Fruit fly (Drosophila melanogaster) whole organism, embryonic: ENCODE data around the gene HIP-R.

Experiments
- Atf3 ChIP-seq: fragments of 200-800 bp; sonication (Bioruptor generic); optimal IDR thresholded peaks from 3 replicates; lab custom pipeline; 2016; ENCODE audit warnings: missing biosample characterization, missing genetic modification characterization
- CG11085 ChIP-seq: fragments of 200-800 bp; sonication (Bioruptor generic); IDR thresholded peaks from 2 replicates; pipeline ENCODE4 v1.3.6; 2022; ENCODE audit warnings: missing biosample characterization, missing genetic modification characterization
- CG12659 ChIP-seq: fragments of 200-800 bp; sonication (Bioruptor generic); optimal IDR thresholded peaks from 3 replicates; lab custom pipeline; 2017; ENCODE audit warnings: mild to moderate bottlenecking, missing biosample characterization, missing genetic modification reagents, missing genetic modification characterization
- CG12942 ChIP-seq: fragments of 200-800 bp; sonication (Bioruptor generic); optimal IDR thresholded peaks from 3 replicates; lab custom pipeline; 2016; ENCODE audit warnings: missing biosample characterization, missing genetic modification characterization
- CG14050 ChIP-seq: fragments of 200-800 bp; sonication (Bioruptor generic); IDR thresholded peaks from 3 replicates; pipeline ENCODE4 v1.3.6; 2022; ENCODE audit warnings: missing biosample characterization, missing genetic modification characterization
- CG15073 ChIP-seq: fragments of 200-800 bp; sonication (Bioruptor generic); optimal IDR thresholded peaks from 2 replicates; lab custom pipeline; 2016; ENCODE audit warnings: missing biosample characterization, missing genetic modification characterization
- CG15601 ChIP-seq: fragments of 200-800 bp; sonication (Bioruptor generic); optimal IDR thresholded peaks from 3 replicates; lab custom pipeline; 2019; ENCODE audit warnings: missing biosample characterization, mild to moderate bottlenecking, missing genetic modification characterization, moderate library complexity
- CG18476 ChIP-seq: fragments of 200-800 bp; sonication (Bioruptor generic); optimal IDR thresholded peaks from 2 replicates; lab custom pipeline; 2016; ENCODE audit warnings: missing biosample characterization, mild to moderate bottlenecking, missing genetic modification characterization
- CG3163 ChIP-seq: fragments of 200-800 bp; sonication (Bioruptor generic); optimal IDR thresholded peaks from 3 replicates; lab custom pipeline; 2016; ENCODE audit warnings: missing biosample characterization, missing genetic modification characterization
- CG34376 ChIP-seq: fragments of 200-800 bp; sonication (Bioruptor generic); optimal IDR thresholded peaks from 2 replicates; lab custom pipeline; 2018; ENCODE audit warnings: missing biosample characterization, mild to moderate bottlenecking, missing genetic modification characterization
- CG3847 ChIP-seq: fragments of 200-800 bp; sonication (Bioruptor generic); IDR thresholded peaks from 2 replicates; pipeline ENCODE4 v1.3.6; 2022; ENCODE audit warnings: missing biosample characterization, missing genetic modification characterization
- CG4282 ChIP-seq: fragments of 200-800 bp; sonication (Bioruptor generic); optimal IDR thresholded peaks from 2 replicates; lab custom pipeline; 2016; ENCODE audit warnings: missing biosample characterization, missing genetic modification characterization
- CG4360 ChIP-seq: fragments of 200-800 bp; sonication (Bioruptor generic); IDR thresholded peaks from 2 replicates; pipeline ENCODE4 v1.3.6; 2022; ENCODE audit warnings: missing biosample characterization, missing genetic modification characterization
- CG4730 ChIP-seq: fragments of 200-800 bp; sonication (Bioruptor generic); IDR thresholded peaks from 2 replicates; pipeline ENCODE4 v1.3.6; 2022; ENCODE audit warnings: missing biosample characterization, missing genetic modification characterization
- CG5953 ChIP-seq: fragments of 200-800 bp; sonication (Bioruptor generic); IDR thresholded peaks from 2 replicates; pipeline ENCODE4 v1.3.6; 2022; ENCODE audit warnings: missing biosample characterization, missing genetic modification characterization
- CG6175 ChIP-seq: fragments of 200-800 bp; sonication (Bioruptor generic); IDR thresholded peaks from 3 replicates; pipeline ENCODE4 v1.3.6; 2022; ENCODE audit warnings: missing biosample characterization, missing genetic modification characterization
- CG7745 ChIP-seq: fragments of 200-800 bp; sonication (Bioruptor generic); optimal IDR thresholded peaks from 2 replicates; lab custom pipeline; 2018; ENCODE audit warnings: missing biosample characterization, mild to moderate bottlenecking, missing genetic modification characterization, moderate library complexity
- CoRest ChIP-seq: fragments of 200-800 bp; sonication (Bioruptor generic); optimal IDR thresholded peaks from 3 replicates; lab custom pipeline; 2018; ENCODE audit warnings: missing biosample characterization, mild to moderate bottlenecking, missing genetic modification characterization, moderate library complexity
- Fer1 ChIP-seq: fragments of 200-800 bp; sonication (Bioruptor generic); optimal IDR thresholded peaks from 2 replicates; lab custom pipeline; 2017; ENCODE audit warnings: missing biosample characterization, mild to moderate bottlenecking, missing genetic modification characterization
- HmgD ChIP-seq: fragments of 200-800 bp; sonication (Bioruptor generic); optimal IDR thresholded peaks from 3 replicates; lab custom pipeline; 2016; ENCODE audit warnings: missing biosample characterization, missing genetic modification characterization
- Hmx ChIP-seq: fragments of 200-800 bp; sonication (Bioruptor generic); optimal IDR thresholded peaks from 2 replicates; lab custom pipeline; 2016; ENCODE audit warnings: missing biosample characterization, missing genetic modification characterization
- Kr ChIP-seq: fragments of 200-800 bp; sonication (Bioruptor generic); optimal IDR thresholded peaks from 2 replicates; lab custom pipeline; 2017; ENCODE audit warnings: missing biosample characterization, mild to moderate bottlenecking, missing genetic modification characterization
- Lhr ChIP-seq: fragments of 200-800 bp; sonication (Bioruptor generic); optimal IDR thresholded peaks from 3 replicates; lab custom pipeline; 2017; ENCODE audit warnings: mild to moderate bottlenecking, missing biosample characterization, missing genetic modification reagents, missing genetic modification characterization
- Six4 ChIP-seq: fragments of 200-800 bp; sonication (Bioruptor generic); optimal IDR thresholded peaks from 2 replicates; lab custom pipeline; 2016; ENCODE audit warnings: missing biosample characterization, missing genetic modification characterization
- Usf ChIP-seq: fragments of 200-800 bp; sonication (Bioruptor generic); optimal IDR thresholded peaks from 2 replicates; lab custom pipeline; 2017; ENCODE audit warnings: missing genotype, missing biosample characterization, missing genetic modification characterization
- amos ChIP-seq: fragments of 200-800 bp; sonication (Bioruptor generic); IDR thresholded peaks from 2 replicates; pipeline ENCODE4 v1.3.6; 2022; ENCODE audit warnings: missing biosample characterization, missing genetic modification characterization; ENCODE audit not compliant: partially characterized antibody
- ara ChIP-seq: fragments of 200-800 bp; sonication (Bioruptor generic); IDR thresholded peaks from 2 replicates; pipeline ENCODE4 v1.3.6; 2022; ENCODE audit warnings: missing biosample characterization, missing genetic modification characterization
- br ChIP-seq: fragments of >200 bp; optimal IDR thresholded peaks from 2 replicates; lab custom pipeline; 2017
- cas ChIP-seq: fragments of 200-800 bp; sonication (Bioruptor generic); IDR thresholded peaks from 2 replicates; pipeline ENCODE4 v1.3.6; 2022; ENCODE audit warnings: missing biosample characterization, missing genetic modification characterization
- crp ChIP-seq, 2 experiments: fragments of 200-800 bp; sonication (Bioruptor generic); optimal IDR thresholded peaks; 2 replicates in 1 of 2; 3 replicates in 1 of 2; lab custom pipeline; 2017; ENCODE audit warnings: missing biosample characterization in 2 of 2, missing genetic modification characterization in 2 of 2, mild to moderate bottlenecking in 1 of 2, moderate library complexity in 1 of 2
- dimm ChIP-seq: fragments of 200-800 bp; sonication (Bioruptor generic); IDR thresholded peaks from 2 replicates; pipeline ENCODE4 v1.3.6; 2022; ENCODE audit warnings: missing biosample characterization, missing genetic modification characterization
- fd96Cb ChIP-seq: fragments of 200-800 bp; sonication (Bioruptor generic); optimal IDR thresholded peaks from 2 replicates; lab custom pipeline; 2018; ENCODE audit warnings: missing biosample characterization, mild to moderate bottlenecking, missing genetic modification characterization, moderate library complexity
- gro ChIP-seq: fragments of 200-800 bp; sonication (Bioruptor generic); optimal IDR thresholded peaks from 2 replicates; lab custom pipeline; 2016; ENCODE audit warnings: missing biosample characterization, missing genetic modification characterization
- hkb ChIP-seq, 2 experiments: fragments of 200-800 bp in 1 of 2; fragments of >200 bp in 1 of 2; sonication (Bioruptor generic) in 1 of 2; IDR thresholded peaks in 1 of 2; optimal IDR thresholded peaks in 1 of 2; 2 replicates each; pipeline versions ENCODE4 v1.3.6 to Lab custom; 2017 to 2022; ENCODE audit warnings: missing biosample characterization in 1 of 2, missing genetic modification characterization in 1 of 2
- hth ChIP-seq: fragments of >200 bp; optimal IDR thresholded peaks from 2 replicates; lab custom pipeline; 2017; ENCODE audit warnings: inconsistent platforms
- inv ChIP-seq: fragments of 200-800 bp; sonication (Bioruptor generic); IDR thresholded peaks from 2 replicates; pipeline ENCODE4 v1.3.6; 2022; ENCODE audit warnings: missing biosample characterization, missing genetic modification characterization; ENCODE audit not compliant: partially characterized antibody
- jumu ChIP-seq: fragments of 200-800 bp; sonication (Bioruptor generic); optimal IDR thresholded peaks from 3 replicates; lab custom pipeline; 2016; ENCODE audit warnings: missing biosample characterization, missing genetic modification characterization
- p53 ChIP-seq: fragments of 200-800 bp; sonication (Bioruptor generic); optimal IDR thresholded peaks from 2 replicates; lab custom pipeline; 2016; ENCODE audit warnings: missing biosample characterization, missing genetic modification characterization
- pfk ChIP-seq: fragments of 200-800 bp; sonication (Bioruptor generic); optimal IDR thresholded peaks from 2 replicates; lab custom pipeline; 2018; ENCODE audit warnings: missing biosample characterization, mild to moderate bottlenecking, missing genetic modification characterization, moderate library complexity
- pho ChIP-seq: fragments of 200-800 bp; sonication (Bioruptor generic); optimal IDR thresholded peaks from 2 replicates; lab custom pipeline; 2016; ENCODE audit warnings: missing biosample characterization, missing genetic modification characterization
- ro ChIP-seq: fragments of 200-800 bp; sonication (Bioruptor generic); IDR thresholded peaks from 2 replicates; pipeline ENCODE4 v1.3.6; 2022; ENCODE audit warnings: missing biosample characterization, missing genetic modification characterization
- salm ChIP-seq: fragments of 200-800 bp; sonication (Bioruptor generic); optimal IDR thresholded peaks from 2 replicates; lab custom pipeline; 2018; ENCODE audit warnings: missing biosample characterization, mild to moderate bottlenecking, missing genetic modification characterization
- sr ChIP-seq: fragments of 200-800 bp; sonication (Bioruptor generic); IDR thresholded peaks from 3 replicates; pipeline ENCODE4 v1.3.6; 2022; ENCODE audit warnings: missing biosample characterization, missing genetic modification characterization
- ssp ChIP-seq: fragments of 200-800 bp; sonication (Bioruptor generic); IDR thresholded peaks from 2 replicates; pipeline ENCODE4 v1.3.6; 2022; ENCODE audit warnings: missing biosample characterization, missing genetic modification characterization
- stc ChIP-seq: fragments of 200-800 bp; sonication (Bioruptor generic); IDR thresholded peaks from 2 replicates; pipeline ENCODE4 v1.3.6; 2022; ENCODE audit warnings: missing biosample characterization, missing genetic modification characterization
- tio ChIP-seq: fragments of 200-800 bp; sonication (Bioruptor generic); optimal IDR thresholded peaks from 2 replicates; lab custom pipeline; 2017; ENCODE audit warnings: missing biosample characterization, missing genetic modification characterization, inconsistent platforms
- tll ChIP-seq, 2 experiments: fragments of 200-800 bp in 1 of 2; fragments of >200 bp in 1 of 2; sonication (Bioruptor generic) in 1 of 2; optimal IDR thresholded peaks; 2 replicates each; lab custom pipeline; 2017 to 2019; ENCODE audit warnings: missing biosample characterization in 2 of 2, missing genetic modification characterization in 2 of 2, mild to moderate bottlenecking in 1 of 2, moderate library complexity in 1 of 2
- trem ChIP-seq: fragments of 200-800 bp; optimal IDR thresholded peaks from 3 replicates; lab custom pipeline; 2019; ENCODE audit warnings: missing biosample characterization, mild to moderate bottlenecking, missing genetic modification characterization, moderate library complexity
- vnd ChIP-seq: fragments of 200-800 bp; sonication (Bioruptor generic); IDR thresholded peaks from 3 replicates; pipeline ENCODE4 v1.3.6; 2022; ENCODE audit warnings: missing biosample characterization, missing genetic modification characterization; ENCODE audit not compliant: partially characterized antibody
- zen2 ChIP-seq: fragments of 200-800 bp; sonication (Bioruptor generic); IDR thresholded peaks from 3 replicates; pipeline ENCODE4 v1.3.6; 2022; ENCODE audit warnings: missing biosample characterization, missing genetic modification characterization; ENCODE audit not compliant: partially characterized antibody
- zfh1 ChIP-seq: fragments of 200-800 bp; sonication (Bioruptor generic); IDR thresholded peaks from 3 replicates; pipeline ENCODE4 v1.3.6; 2022; ENCODE audit warnings: missing biosample characterization, missing genetic modification characterization

HIP-R gene

DNA sequence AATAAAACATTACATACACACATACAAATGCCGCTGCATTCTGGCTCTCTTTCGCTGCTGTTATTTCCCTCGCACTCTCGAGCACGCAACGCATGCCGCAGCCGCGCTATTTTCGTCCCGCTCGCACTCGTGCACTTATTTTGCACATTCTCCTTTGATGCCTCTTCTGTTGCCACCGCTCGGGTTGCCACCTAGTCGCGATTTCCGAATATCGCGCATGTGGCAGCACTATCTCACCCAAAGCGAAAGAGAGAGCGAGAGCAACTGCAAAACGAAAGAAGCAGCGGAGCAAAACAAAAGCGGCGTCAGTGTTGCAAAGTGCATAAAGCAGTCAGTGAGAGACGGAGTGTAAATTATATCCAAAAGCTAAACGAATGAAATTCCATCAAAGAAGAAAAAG lies 8.9 kb upstream of the HIP-R start (continued):
- peak; percentile 55 for TF ChIP-seq CG34376 (GFP tag; lab: Kevin White, UChicago)
- TF ChIP-seq CG3847 (GFP tag; lab: Robert Waterston, UW), result peak; percentile 60
- TF ChIP-seq vnd (GFP tag; lab: Robert Waterston, UW), result no peak
- TF ChIP-seq CG11085, result no peak
- no peak for TF ChIP-seq ro (GFP tag; lab: Robert Waterston, UW)
- TF ChIP-seq CoRest (tag; lab: Kevin White, UChicago), result no peak
- no peak for TF ChIP-seq hkb (optimal IDR thresholded peaks at IDR 0.05; lab: Kevin White, UChicago)
- 0 out of 2 replicates have a peak, but pooled peaks have one; percentile 9 for TF ChIP-seq hkb (GFP tag; IDR thresholded peaks at IDR 0.05; lab: Robert Waterston, UW)
- no peak for TF ChIP-seq CG5953 (GFP tag; lab: Robert Waterston, UW)
- TF ChIP-seq CG14050, result no peak
- peak; percentile 10 for TF ChIP-seq CG15601 (tag; lab: Kevin White, UChicago)
- no peak for TF ChIP-seq dimm
- TF ChIP-seq jumu (GFP tag; lab: Kevin White, UChicago), result peak; percentile 42
- peak; percentile 33 for TF ChIP-seq pho (GFP tag; lab: Kevin White, UChicago)
- no peak for TF ChIP-seq Hmx (GFP tag; lab: Kevin White, UChicago)
- TF ChIP-seq CG4360 (GFP tag; lab: Robert Waterston, UW), result peak; percentile 35; the same call in 1 of the 2 replicates
- no peak for TF ChIP-seq salm (tag; lab: Kevin White, UChicago)
- TF ChIP-seq Fer1, result peak; percentile 50
- TF ChIP-seq CG6175 (GFP tag; lab: Robert Waterston, UW), result peak; percentile 95
- TF ChIP-seq gro (GFP tag; lab: Kevin White, UChicago), result peak; percentile 65
- TF ChIP-seq CG12942 (GFP tag; lab: Kevin White, UChicago), result no peak
- TF ChIP-seq trem (tag; lab: Kevin White, UChicago), result peak; percentile 45
- TF ChIP-seq pfk (GFP tag; lab: Kevin White, UChicago), result no peak
- no peak for TF ChIP-seq CG4730 (GFP tag; lab: Robert Waterston, UW)
- TF ChIP-seq CG12659 (GFP tag; lab: Kevin White, UChicago), result peak; percentile 59
- peak; percentile 6 for TF ChIP-seq p53
- TF ChIP-seq fd96Cb (tag; lab: Kevin White, UChicago), result no peak
- TF ChIP-seq Kr, result no peak
- peak in 1 of 2 experiments; percentile 22 for TF ChIP-seq crp (GFP tag; optimal IDR thresholded peaks at IDR 0.05; lab: Kevin White, UChicago)
- no peak for TF ChIP-seq Usf
- TF ChIP-seq ara (GFP tag; lab: Robert Waterston, UW), result no peak
- no peak for TF ChIP-seq Six4
- peak in 1 of 2 experiments; percentile 4 for TF ChIP-seq tll (GFP tag; optimal IDR thresholded peaks at IDR 0.05; lab: Kevin White, UChicago)
- peak; percentile 68 for TF ChIP-seq HmgD (GFP tag; lab: Kevin White, UChicago)
- no peak for TF ChIP-seq cas (GFP tag; lab: Robert Waterston, UW)
- peak; percentile 4 for TF ChIP-seq CG7745 (tag; lab: Kevin White, UChicago)
- TF ChIP-seq zfh1 (GFP tag; lab: Robert Waterston, UW), result no peak
- TF ChIP-seq tio (GFP tag; lab: Kevin White, UChicago), result no peak
- TF ChIP-seq Lhr, result peak; percentile 48
- no peak for TF ChIP-seq inv (GFP tag; lab: Robert Waterston, UW)
- no peak for TF ChIP-seq ssp (GFP tag; lab: Robert Waterston, UW)
- peak; percentile 22; the same call in 1 of the 2 replicates for TF ChIP-seq stc (GFP tag; lab: Robert Waterston, UW)
- no peak for TF ChIP-seq br (lab: Kevin White, UChicago)
- TF ChIP-seq CG4282 (GFP tag; lab: Kevin White, UChicago), result peak; percentile 11
- TF ChIP-seq zen2 (GFP tag; lab: Robert Waterston, UW), result peak; percentile 54
- peak; percentile 77 for TF ChIP-seq CG3163 (GFP tag; lab: Kevin White, UChicago)
- TF ChIP-seq amos (GFP tag; lab: Robert Waterston, UW), result peak; percentile 22; the same call in 1 of the 2 replicates
- TF ChIP-seq CG18476, result no peak
- TF ChIP-seq CG15073 (GFP tag; lab: Kevin White, UChicago), result no peak
- TF ChIP-seq sr (GFP tag; lab: Robert Waterston, UW), result no peak
- no peak for TF ChIP-seq Atf3 (GFP tag; lab: Kevin White, UChicago)
- TF ChIP-seq hth (lab: Kevin White, UChicago), result no peak
